Fruit fly (Drosophila melanogaster): ENCODE results near the gene Ance.

- TF ChIP-seq Hnf4 (GFP tag; optimal IDR thresholded peaks at IDR 0.05) (no peak), tai (GFP tag; optimal IDR thresholded peaks at IDR 0.05) (no peak), psq (GFP tag; optimal IDR thresholded peaks at IDR 0.05) (no peak), Hr78 (GFP tag; optimal IDR thresholded peaks at IDR 0.05) (no peak), ey (GFP tag; optimal IDR thresholded peaks at IDR 0.05) (no peak), Dfd (GFP tag; optimal IDR thresholded peaks at IDR 0.05) (no peak)
These were observed 12.6 kb upstream of the Ance start for dm6 chr2L:13892826-13893225.

All from whole organism, wandering third instar larva.